Fruit fly (Drosophila melanogaster): ENCODE results near the gene CG32263.
A peak's percentile ranks its signal among the peaks of the same experiment; 100 is the strongest.

The CG32263 gene

dm6 chr3L:3771406-3771935 is 39.4 kb downstream of the CG32263 start (continued):
- TF ChIP-seq CG15601 (tag; optimal IDR thresholded peaks at IDR 0.05) (peak; percentile 19), Antp (GFP tag; optimal IDR thresholded peaks at IDR 0.05) (no peak), CG3407 (GFP tag; optimal IDR thresholded peaks at IDR 0.05) (no peak), CG10267 (tag; optimal IDR thresholded peaks at IDR 0.05) (peak; percentile 52), CG6689 (GFP tag; IDR thresholded peaks at IDR 0.05) (peak; percentile 84), so (GFP tag; IDR thresholded peaks at IDR 0.05) (peak; percentile 81; the same call in 2 of the 3 replicates), CG2875 (GFP tag; optimal IDR thresholded peaks at IDR 0.05) (peak; percentile 22), chn (GFP tag; optimal IDR thresholded peaks at IDR 0.05) (no peak), CG1529 (GFP tag; optimal IDR thresholded peaks at IDR 0.05) (no peak), lbe (GFP tag; optimal IDR thresholded peaks at IDR 0.05) (peak; percentile 25), ttk (GFP tag; IDR thresholded peaks at IDR 0.05) (peak; percentile 82), CG13624 (GFP tag; optimal IDR thresholded peaks at IDR 0.05) (no peak), caup (GFP tag; optimal IDR thresholded peaks at IDR 0.05; ENCODE audit: severe bottlenecking) (peak; percentile 74), CG11723 (GFP tag; optimal IDR thresholded peaks at IDR 0.05) (peak; percentile 16), kah (GFP tag; optimal IDR thresholded peaks at IDR 0.05) (peak; percentile 29), al (GFP tag; IDR thresholded peaks at IDR 0.05) (peak; percentile 92), Ravus (GFP tag; IDR thresholded peaks at IDR 0.05) (peak; percentile 64), toy (GFP tag; IDR thresholded peaks at IDR 0.05) (peak; percentile 40; the same call in 1 of the 2 replicates), lmd (GFP tag; IDR thresholded peaks at IDR 0.05) (peak; percentile 87), nmo (GFP tag; optimal IDR thresholded peaks at IDR 0.05) (peak; percentile 59), grau (tag; optimal IDR thresholded peaks at IDR 0.05) (peak; percentile 98), Xrp1 (GFP tag; IDR thresholded peaks at IDR 0.05) (peak; percentile 73), CG31224 (GFP tag; IDR thresholded peaks at IDR 0.05) (peak; percentile 83), CrebB (tag; optimal IDR thresholded peaks at IDR 0.05) (peak; percentile 70), Abd-B (GFP tag; optimal IDR thresholded peaks at IDR 0.05) (peak; percentile 59), onecut (GFP tag; IDR thresholded peaks at IDR 0.05) (peak; percentile 44), Max (GFP tag; optimal IDR thresholded peaks at IDR 0.05) (peak; percentile 36), trem (tag; optimal IDR thresholded peaks at IDR 0.05) (no peak), gem (tag; optimal IDR thresholded peaks at IDR 0.05) (peak; percentile 87), CG11696 (GFP tag; IDR thresholded peaks at IDR 0.05) (peak; percentile 73), Dip3 (GFP tag; optimal IDR thresholded peaks at IDR 0.05) (peak; percentile 2), Mrtf (GFP tag; IDR thresholded peaks at IDR 0.05) (peak; percentile 74; the same call in 1 of the 3 replicates), CG18764 (GFP tag; optimal IDR thresholded peaks at IDR 0.05) (peak; percentile 11), pfk (GFP tag; optimal IDR thresholded peaks at IDR 0.05) (no peak), wdn (GFP tag; IDR thresholded peaks at IDR 0.05) (peak; percentile 67), scrt (GFP tag; optimal IDR thresholded peaks at IDR 0.05) (peak; percentile 70), tup (GFP tag; optimal IDR thresholded peaks at IDR 0.05) (peak; percentile 17), CG12219 (GFP tag; optimal IDR thresholded peaks at IDR 0.05) (peak; percentile 50), dpn (GFP tag; optimal IDR thresholded peaks at IDR 0.05) (peak in 1 of 2 experiments; percentile 69), Hsf (GFP tag; optimal IDR thresholded peaks at IDR 0.05) (peak; percentile 22), Stat92E (GFP tag; optimal IDR thresholded peaks at IDR 0.05) (no peak), Hr51 (GFP tag; optimal IDR thresholded peaks at IDR 0.05) (peak in 1 of 2 experiments; percentile 88), CG1233 (GFP tag; optimal IDR thresholded peaks at IDR 0.05) (peak; percentile 45), Adf1 (GFP tag; IDR thresholded peaks at IDR 0.05) (peak; percentile 52), CG2889 (GFP tag; IDR thresholded peaks at IDR 0.05) (peak; percentile 41; the same call in 1 of the 3 replicates), CG17612 (GFP tag; IDR thresholded peaks at IDR 0.05) (peak; percentile 54), CG18599 (GFP tag; optimal IDR thresholded peaks at IDR 0.05) (peak; percentile 82), CG17361 (GFP tag; IDR thresholded peaks at IDR 0.05) (peak; percentile 46; the same call in 2 of the 3 replicates), trh (GFP tag; optimal IDR thresholded peaks at IDR 0.05) (peak; percentile 4), Dek (tag; optimal IDR thresholded peaks at IDR 0.05) (peak; percentile 82)

Measured in whole organism, embryonic.